Worm (Caenorhabditis elegans): Measurements from ENCODE around the gene C07C7.3.

C07C7.3 gene

DNA sequence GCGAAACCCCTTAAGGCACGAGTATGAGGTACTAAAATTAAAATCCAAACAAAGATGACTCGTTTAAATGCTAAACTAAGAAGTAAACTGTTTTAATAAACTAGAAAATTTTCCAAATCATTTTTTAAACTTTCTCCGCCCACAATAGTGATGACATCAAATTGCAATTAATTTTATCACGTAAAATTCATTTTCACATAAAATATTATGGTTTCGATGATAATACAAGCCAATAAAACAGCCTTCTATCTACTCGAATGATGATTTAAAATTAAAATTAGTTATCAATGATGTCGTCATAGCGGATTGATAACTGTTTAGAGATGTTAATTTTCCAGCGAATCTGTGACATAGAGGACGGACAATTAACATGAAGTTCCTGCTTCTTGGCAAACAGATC is at the start of gene C07C7.3:
TSS of gene C07C7.3 (plus strand) at position 371 of the 400 bp plus-strand sequence.
- TF ChIP-seq aptf-3 (GFP tag; IDR thresholded peaks at IDR 0.05) (no peak), die-1 (tag; optimal IDR thresholded peaks at IDR 0.05) (no peak), ccch-3 (GFP tag; optimal IDR thresholded peaks at IDR 0.05) (no peak), tbx-9 (tag; optimal IDR thresholded peaks at IDR 0.05; ENCODE audit: borderline replicate concordance) (no peak), K12H6.12 (tag; optimal IDR thresholded peaks at IDR 0.05) (no peak), ztf-3 (GFP tag; optimal IDR thresholded peaks at IDR 0.05) (no peak), ceh-27 (GFP tag; optimal IDR thresholded peaks at IDR 0.05) (no peak), mxl-1 (tag; optimal IDR thresholded peaks at IDR 0.05) (no peak), tbp1 (GFP tag; optimal IDR thresholded peaks at IDR 0.05) (no peak), nhr-27 (tag; optimal IDR thresholded peaks at IDR 0.05) (no peak), ekl-4 (GFP tag; IDR thresholded peaks at IDR 0.05) (no peak), F52B5.7 (tag; optimal IDR thresholded peaks at IDR 0.05) (no peak), ceh-91 (GFP tag; IDR thresholded peaks at IDR 0.05) (no peak), nhr-179 (tag; optimal IDR thresholded peaks at IDR 0.05) (no peak), egrh-3 (GFP tag; IDR thresholded peaks at IDR 0.05) (no peak), somi-1 (GFP tag; optimal IDR thresholded peaks at IDR 0.05) (no peak)

DNA sequence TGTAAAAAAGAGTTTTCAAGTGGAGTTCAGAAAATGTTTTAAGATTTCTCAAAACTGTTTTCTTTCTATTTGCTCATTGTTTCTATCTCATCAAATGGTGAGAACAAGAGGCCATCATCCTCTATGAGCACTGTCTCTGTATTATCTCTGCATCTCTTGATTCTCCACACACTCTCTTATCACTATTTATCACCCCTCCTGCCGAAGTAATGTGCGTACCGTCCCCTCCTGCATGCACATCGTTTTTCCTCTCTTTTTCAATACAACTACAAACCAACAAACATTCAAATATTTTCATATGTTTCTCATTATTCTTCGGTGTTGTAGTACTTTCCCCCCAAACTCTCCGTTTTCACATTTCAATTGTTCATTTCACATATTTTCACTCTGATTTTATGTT is 49.4 kb upstream of the C07C7.3 start:
- TF ChIP-seq ceh-100 (GFP tag; IDR thresholded peaks at IDR 0.05) (no peak), nhr-80 (tag; optimal IDR thresholded peaks at IDR 0.05) (peak; percentile 71), Y79H2A.3 (GFP tag; conservative IDR thresholded peaks at IDR 0.05) (no peak), lin-26 (GFP tag; IDR thresholded peaks at IDR 0.05) (no peak), rcor-1 (GFP tag; IDR thresholded peaks at IDR 0.05) (no peak)

DNA sequence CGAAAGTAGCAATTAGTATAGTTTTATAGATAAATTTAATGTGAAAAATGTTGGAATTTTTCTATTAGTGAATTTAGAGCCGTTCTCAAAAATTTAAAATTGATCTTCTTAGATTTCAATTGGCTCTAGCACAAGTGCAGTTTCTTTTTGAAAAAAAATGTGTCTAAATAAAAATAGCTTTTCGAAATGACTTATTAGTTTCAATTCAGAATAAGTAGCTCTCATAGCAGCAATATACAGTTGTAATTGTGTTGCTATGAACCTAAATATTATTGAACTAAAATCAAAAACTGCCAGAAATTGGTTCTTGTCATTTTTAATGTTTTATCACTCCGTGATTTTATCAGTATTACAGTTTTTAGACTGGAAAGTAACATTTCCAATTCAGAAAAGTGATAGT is 48.2 kb upstream of the C07C7.3 start:
- TF ChIP-seq him-1 (tag; optimal IDR thresholded peaks at IDR 0.05) (no peak), pbrm-1 (GFP tag; IDR thresholded peaks at IDR 0.05) (no peak), F39B2.1 (GFP tag; IDR thresholded peaks at IDR 0.05) (no peak), ccch-3 (GFP tag; optimal IDR thresholded peaks at IDR 0.05) (no peak), dox-1 (GFP tag; IDR thresholded peaks at IDR 0.05) (no peak), nfya-1 (tag; optimal IDR thresholded peaks at IDR 0.05; ENCODE audit: borderline replicate concordance, insufficient read depth) (no peak)

DNA sequence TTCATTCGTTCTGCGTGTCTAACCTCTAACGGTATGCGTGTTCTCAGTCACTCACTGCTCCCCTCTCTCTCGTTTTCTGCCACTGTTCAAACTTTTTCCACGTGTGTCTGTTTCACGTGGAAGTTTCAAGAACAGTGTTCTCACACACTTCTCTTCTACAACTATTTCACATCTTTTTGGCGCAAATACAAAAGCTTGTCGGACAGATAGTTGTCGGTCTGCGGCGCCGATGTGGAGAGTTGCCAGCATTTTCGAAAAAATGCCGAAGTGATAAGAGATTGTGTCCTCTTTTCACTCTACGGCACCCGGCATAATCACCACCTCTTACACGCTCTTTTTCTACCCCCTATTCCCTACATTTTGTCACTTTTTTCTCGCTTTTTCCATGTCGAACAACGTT is 47.5 kb upstream of the C07C7.3 start:
- TF ChIP-seq let-526 (GFP tag; IDR thresholded peaks at IDR 0.05) (peak; percentile 12; the same call in 1 of the 2 replicates), snpc-3.4 (tag; optimal IDR thresholded peaks at IDR 0.05) (no peak), let-607 (tag; optimal IDR thresholded peaks at IDR 0.05) (peak; percentile 41 to 86), attf-5 (GFP tag; optimal IDR thresholded peaks at IDR 0.05) (peak; percentile 25), ztf-18 (tag; optimal IDR thresholded peaks at IDR 0.05) (no peak), nhr-80 (tag; optimal IDR thresholded peaks at IDR 0.05) (peak; percentile 85), cebp-2 (GFP tag; IDR thresholded peaks at IDR 0.05) (0 out of 2 replicates have a peak, but pooled peaks have one; percentile 69), snpc-1.3 (tag; optimal IDR thresholded peaks at IDR 0.05; ENCODE audit: insufficient read depth) (no peak)

DNA sequence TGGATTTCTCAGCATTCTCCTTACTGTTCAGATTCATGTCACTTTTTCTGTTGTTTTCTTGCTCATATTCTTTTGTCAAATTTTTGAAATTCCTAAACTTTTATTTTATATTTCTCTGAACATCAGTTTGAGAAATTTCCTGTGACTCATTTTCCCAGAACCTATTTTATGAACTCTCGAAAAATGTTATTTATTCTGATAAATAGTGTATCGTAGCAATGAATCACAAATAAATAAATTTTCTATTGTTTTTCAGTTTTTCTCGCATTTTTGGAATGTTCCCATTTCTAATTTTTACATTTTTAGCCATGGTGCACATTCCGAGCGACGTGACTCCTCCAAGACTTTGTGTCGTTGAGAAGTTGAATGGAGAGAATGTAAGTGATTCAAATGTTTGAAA is 47.1 kb upstream of the C07C7.3 start, which contains the start of gene nrfl-1:
TSS of gene nrfl-1 (plus strand) at position 301 of the 400 bp plus-strand sequence.
- TF ChIP-seq nhr-90 (tag; optimal IDR thresholded peaks at IDR 0.05) (no peak), ceh-100 (GFP tag; IDR thresholded peaks at IDR 0.05) (no peak), ekl-4 (GFP tag; IDR thresholded peaks at IDR 0.05) (no peak), mxl-1 (tag; optimal IDR thresholded peaks at IDR 0.05) (no peak), ztf-6 (GFP tag; IDR thresholded peaks at IDR 0.05) (no peak), ceh-40 (GFP tag; IDR thresholded peaks at IDR 0.05) (no peak), F55B11.4 (tag; optimal IDR thresholded peaks at IDR 0.05; ENCODE audit: borderline replicate concordance, insufficient read depth) (no peak), let-526 (GFP tag; IDR thresholded peaks at IDR 0.05) (no peak), D2030.7 (GFP tag; IDR thresholded peaks at IDR 0.05) (no peak), bed-1 (GFP tag; IDR thresholded peaks at IDR 0.05) (no peak), hmg-1.2 (GFP tag; IDR thresholded peaks at IDR 0.05) (no peak), ztf-3 (GFP tag; optimal IDR thresholded peaks at IDR 0.05) (no peak), Y67H2A.10 (GFP tag; conservative IDR thresholded peaks at IDR 0.05) (no peak), F57A8.1 (GFP tag; optimal IDR thresholded peaks at IDR 0.05) (no peak), K11D2.4 (GFP tag; IDR thresholded peaks at IDR 0.05) (no peak)

All from whole organism, young adult.